Worm (Caenorhabditis elegans): ENCODE results near the gene W04G3.12.

W04G3.12 gene

DNA sequence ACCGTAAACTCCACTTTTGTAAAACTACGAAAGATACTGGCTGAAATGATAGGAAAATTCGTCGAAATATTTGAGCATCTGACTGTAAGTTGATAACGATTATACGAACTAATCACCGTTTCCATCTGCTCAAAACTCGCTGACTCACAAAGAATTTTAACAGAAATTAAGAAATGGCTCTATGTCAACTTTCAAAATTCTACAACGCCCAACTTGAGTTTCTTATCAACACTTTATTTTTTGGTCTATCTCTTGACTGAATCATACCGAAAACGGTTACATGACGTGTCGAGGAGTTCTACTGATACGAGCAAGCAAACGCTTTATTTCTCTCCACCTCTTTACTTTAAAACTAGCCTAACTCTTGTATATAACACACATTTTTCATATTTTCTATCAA lies 29.4 kb downstream of the W04G3.12 start, which contains the start of gene clc-1 (continued):
- TF ChIP-seq ceh-28 (tag; optimal IDR thresholded peaks at IDR 0.05) (no peak), ceh-20 (GFP tag; IDR thresholded peaks at IDR 0.05) (peak; percentile 21; the same call in 1 of the 2 replicates), lin-1 (GFP tag; IDR thresholded peaks at IDR 0.05) (peak; percentile 51; the same call in 1 of the 2 replicates), hlh-11 (tag; optimal IDR thresholded peaks at IDR 0.05) (peak; percentile 85), snpc-1.2 (GFP tag; IDR thresholded peaks at IDR 0.05) (no peak), lin-15B (tag; optimal IDR thresholded peaks at IDR 0.05) (no peak), cey-2 (tag; optimal IDR thresholded peaks at IDR 0.05; ENCODE audit: borderline replicate concordance, insufficient read depth) (no peak), tra-1 (GFP tag; IDR thresholded peaks at IDR 0.05) (peak; percentile 73; the same call in 1 of the 2 replicates), nhr-48 (tag; optimal IDR thresholded peaks at IDR 0.05) (peak; percentile 15), lin-39 (tag; optimal IDR thresholded peaks at IDR 0.05) (no peak), lir-3 (tag; optimal IDR thresholded peaks at IDR 0.05) (no peak), vab-7 (GFP tag; IDR thresholded peaks at IDR 0.05) (no peak), skn-1 (tag; optimal IDR thresholded peaks at IDR 0.05) (no peak), ztf-11 (tag; optimal IDR thresholded peaks at IDR 0.05) (no peak), nhr-25 (tag; optimal IDR thresholded peaks at IDR 0.05; ENCODE audit: borderline replicate concordance, insufficient read depth) (no peak), F10B5.3 (tag; optimal IDR thresholded peaks at IDR 0.05) (no peak), hif-1 (tag; optimal IDR thresholded peaks at IDR 0.05) (peak in 1 of 2 experiments; percentile 40), ces-1 (GFP tag; optimal IDR thresholded peaks at IDR 0.05) (no peak), zip-2 (tag; optimal IDR thresholded peaks at IDR 0.05) (no peak), nhr-77 (tag; optimal IDR thresholded peaks at IDR 0.05) (peak; percentile 46), ceh-44 (GFP tag; IDR thresholded peaks at IDR 0.05) (no peak), R02D3.7 (tag; optimal IDR thresholded peaks at IDR 0.05) (no peak), dve-1 (tag; optimal IDR thresholded peaks at IDR 0.05; ENCODE audit: insufficient read depth) (peak; percentile 79), daf-8 (GFP tag; IDR thresholded peaks at IDR 0.05) (no peak), pqm-1 (tag; optimal IDR thresholded peaks at IDR 0.05) (peak; percentile 97), lin-38 (GFP tag; IDR thresholded peaks at IDR 0.05) (no peak), lsy-2 (tag; optimal IDR thresholded peaks at IDR 0.05) (no peak), unc-130 (GFP tag; optimal IDR thresholded peaks at IDR 0.05) (no peak), unc-62 (GFP tag; optimal IDR thresholded peaks at IDR 0.05 in 1 of 2) (no peak), unc-62 (tag; optimal IDR thresholded peaks at IDR 0.05) (no peak), ZK546.5 (tag; optimal IDR thresholded peaks at IDR 0.05) (no peak), fos-1 (tag; optimal IDR thresholded peaks at IDR 0.05) (peak; percentile 27), mxl-2 (GFP tag; conservative IDR thresholded peaks at IDR 0.05) (no peak), pha-4 (GFP tag; IDR thresholded peaks at IDR 0.05) (no peak), pha-4 (tag; optimal IDR thresholded peaks at IDR 0.05) (no peak), madf-9 (GFP tag; conservative IDR thresholded peaks at IDR 0.05) (no peak), zfp-2 (tag; optimal IDR thresholded peaks at IDR 0.05) (no peak), dmd-6 (GFP tag; IDR thresholded peaks at IDR 0.05) (peak; percentile 93), mdt-29 (GFP tag; IDR thresholded peaks at IDR 0.05) (no peak), mep-1 (tag; optimal IDR thresholded peaks at IDR 0.05) (peak; percentile 12), ctbp-1 (GFP tag; IDR thresholded peaks at IDR 0.05) (no peak), ztf-7 (tag; optimal IDR thresholded peaks at IDR 0.05) (no peak), zag-1 (tag; optimal IDR thresholded peaks at IDR 0.05) (no peak), Y48G9A.11 (GFP tag; IDR thresholded peaks at IDR 0.05) (no peak), aly-2 (tag; optimal IDR thresholded peaks at IDR 0.05) (no peak), nhr-28 (tag; optimal IDR thresholded peaks at IDR 0.05) (peak; percentile 82)
